Fruit fly (Drosophila melanogaster): Measurements from ENCODE around the gene Arpc4.

dm6 chr2L:6076143-6076542 is 48.8 kb upstream of the Arpc4 start:
- no peak for TF ChIP-seq usp (GFP tag; optimal IDR thresholded peaks at IDR 0.05)
- TF ChIP-seq EcR (GFP tag; optimal IDR thresholded peaks at IDR 0.05): no peak
- TF ChIP-seq pan (optimal IDR thresholded peaks at IDR 0.05): no peak
- TF ChIP-seq CG8478 (optimal IDR thresholded peaks at IDR 0.05): no peak
- TF ChIP-seq psq (optimal IDR thresholded peaks at IDR 0.05): no peak
- no peak for TF ChIP-seq Dll (optimal IDR thresholded peaks at IDR 0.05)

Measured in whole organism.